Worm (Caenorhabditis elegans) whole organism, L2 larva: ENCODE measurements around the gene F18A12.7.

Source experiments
- R02D3.7 ChIP-seq: fragments of 150-350 bp; optimal IDR thresholded peaks from 2 replicates; lab custom pipeline; 2014; ENCODE audit warnings: missing biosample characterization, missing genetic modification characterization
- ama-1 ChIP-seq: fragments of 150-350 bp; optimal IDR thresholded peaks from 2 replicates; lab custom pipeline; 2018; ENCODE audit warnings: inconsistent platforms
- lin-39 ChIP-seq: fragments of 150-350 bp; optimal IDR thresholded peaks from 2 replicates; lab custom pipeline; 2014; ENCODE audit warnings: missing biosample characterization, missing genetic modification reagents, missing genetic modification characterization
- sma-3 ChIP-seq: sonication (generic microtip); optimal IDR thresholded peaks from 2 replicates; lab custom pipeline; 2016; ENCODE audit warnings: missing genetic modification reagents, missing genetic modification characterization, missing compliant biosample characterization

DNA sequence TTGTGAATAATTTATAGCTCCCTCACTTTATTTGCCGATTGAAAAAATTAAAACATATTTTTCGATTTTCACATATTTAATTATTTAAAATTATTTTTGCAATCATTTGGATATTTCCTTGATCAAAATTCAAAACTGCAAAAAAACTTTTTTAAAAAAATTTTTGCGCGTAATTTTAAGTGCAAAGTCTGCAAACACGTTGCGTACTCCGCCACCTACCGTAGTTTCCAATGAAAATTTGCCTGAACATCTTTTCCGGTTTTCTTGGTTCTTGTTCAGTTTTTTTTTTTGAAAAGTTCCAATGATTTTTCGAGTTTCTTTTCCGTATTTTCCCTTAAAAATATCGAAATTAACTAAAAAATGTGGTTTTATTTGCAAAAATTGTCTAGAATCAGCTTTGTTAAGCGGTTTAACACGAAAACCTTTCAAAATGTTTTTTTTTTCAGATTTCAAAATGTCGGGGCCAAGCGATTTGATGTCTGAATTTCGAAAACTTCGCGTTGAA, 34.5 kb upstream of the F18A12.7 start, which contains the start of gene C16C8.25:
- TF ChIP-seq sma-3 (GFP tag; lab: Kevin White, UChicago) (no peak), lin-39 (tag; lab: Kevin White, UChicago) (no peak), ama-1 (lab: Kevin White, UChicago) (no peak), R02D3.7 (tag; lab: Kevin White, UChicago) (no peak)
